Worm (Caenorhabditis elegans) whole organism, L4 larva: ENCODE measurements around the gene C03H5.4.

ENCODE experiments used
- F37D6.2 ChIP-seq: sonication (generic microtip); optimal IDR thresholded peaks from 2 replicates; lab custom pipeline; 2016; ENCODE audit warnings: mild to moderate bottlenecking, missing genetic modification characterization, missing compliant biosample characterization
- F49E8.2 ChIP-seq: sonication (generic microtip); optimal IDR thresholded peaks from 2 replicates; lab custom pipeline; 2016; ENCODE audit warnings: missing compliant biosample characterization, mild to moderate bottlenecking, missing genetic modification characterization, borderline replicate concordance
- T20F7.1 ChIP-seq: fragments of 200-800 bp; sonication (Bioruptor generic); optimal IDR thresholded peaks from 2 replicates; lab custom pipeline; 2018; ENCODE audit warnings: mild to moderate bottlenecking, missing genetic modification characterization, missing compliant biosample characterization
- Y48G9A.11 ChIP-seq: fragments of 200-800 bp; sonication (Bioruptor generic); IDR thresholded peaks from 2 replicates; pipeline ENCODE4 v1.3.6; 2022; ENCODE audit warnings: missing genetic modification reagents, missing genetic modification characterization, missing compliant biosample characterization
- aha-1 ChIP-seq: fragments of 150-350 bp; peaks from one replicate; lab custom pipeline; 2014; ENCODE audit warnings: missing biosample characterization, missing genetic modification characterization
- aly-2 ChIP-seq: sonication (generic microtip); optimal IDR thresholded peaks from 2 replicates; lab custom pipeline; 2018; ENCODE audit warnings: missing biosample characterization, missing genetic modification characterization
- arid-1 ChIP-seq: fragments of 200-800 bp; sonication (Bioruptor generic); conservative IDR thresholded peaks from 2 replicates; pipeline ENCODE4 v1.3.6; 2022; ENCODE audit warnings: missing genetic modification reagents, missing genetic modification characterization, missing compliant biosample characterization
- ceh-32 ChIP-seq: sonication (generic microtip); optimal IDR thresholded peaks from 2 replicates; lab custom pipeline; 2016; ENCODE audit warnings: mild to moderate bottlenecking, missing genetic modification characterization, missing compliant biosample characterization; ENCODE audit not compliant: poor library complexity
- ceh-62 ChIP-seq: sonication (generic microtip); optimal IDR thresholded peaks from 2 replicates; lab custom pipeline; 2017; ENCODE audit warnings: missing biosample characterization, missing genetic modification characterization
- ces-1 ChIP-seq: fragments of 150-350 bp; sonication (generic microtip); optimal IDR thresholded peaks from 4 replicates; lab custom pipeline; 2014; ENCODE audit warnings: missing biosample characterization, missing genetic modification reagents, missing genetic modification characterization
- daf-12 ChIP-seq: fragments of 150-350 bp; optimal IDR thresholded peaks from 2 replicates; lab custom pipeline; 2014; ENCODE audit warnings: missing biosample characterization, missing genetic modification reagents, missing genetic modification characterization
- dpl-1 ChIP-seq: fragments of 150-350 bp; optimal IDR thresholded peaks from 2 replicates; lab custom pipeline; 2014; ENCODE audit warnings: missing biosample characterization, missing genetic modification reagents, missing genetic modification characterization
- egl-43 ChIP-seq: fragments of 200-800 bp; sonication (Bioruptor generic); IDR thresholded peaks from 2 replicates; pipeline ENCODE4 v1.3.6; 2022; ENCODE audit warnings: missing genetic modification reagents, missing genetic modification characterization, missing compliant biosample characterization
- gei-8 ChIP-seq: fragments of 200-800 bp; sonication (Bioruptor generic); optimal IDR thresholded peaks from 2 replicates; lab custom pipeline; 2018; ENCODE audit warnings: mild to moderate bottlenecking, missing genetic modification characterization, missing compliant biosample characterization
- lin-39 ChIP-seq: fragments of 150-350 bp; optimal IDR thresholded peaks from 2 replicates; lab custom pipeline; 2014; ENCODE audit warnings: missing biosample characterization, missing genetic modification reagents, missing genetic modification characterization
- lsy-2 ChIP-seq, 2 experiments: fragments of 150-350 bp in 1 of 2; sonication (generic microtip) in 1 of 2; optimal IDR thresholded peaks; 2 replicates each; lab custom pipeline; 2014 to 2017; ENCODE audit warnings: missing biosample characterization in 2 of 2, missing genetic modification characterization in 2 of 2
- madf-5 ChIP-seq, 2 experiments: fragments of 200-800 bp; sonication (Bioruptor generic); IDR thresholded peaks; 2 replicates each; pipeline ENCODE4 v1.3.6; 2022; ENCODE audit warnings: missing compliant biosample characterization in 2 of 2, missing genetic modification characterization in 2 of 2
- mdl-1 ChIP-seq, 2 experiments: fragments of 150-350 bp in 1 of 2; sonication (generic microtip) in 1 of 2; optimal IDR thresholded peaks; 2 replicates each; lab custom pipeline; 2014 to 2017; ENCODE audit warnings: missing biosample characterization in 2 of 2, missing genetic modification characterization in 2 of 2
- mxl-3 ChIP-seq: fragments of 200-800 bp; sonication (Bioruptor generic); optimal IDR thresholded peaks from 2 replicates; lab custom pipeline; 2018; ENCODE audit warnings: mild to moderate bottlenecking, missing genetic modification characterization, missing compliant biosample characterization
- nhr-10 ChIP-seq: fragments of 150-350 bp; optimal IDR thresholded peaks from 2 replicates; lab custom pipeline; 2014; ENCODE audit warnings: missing biosample characterization, missing genetic modification characterization
- nhr-111 ChIP-seq: fragments of 200-800 bp; sonication (Bioruptor generic); optimal IDR thresholded peaks from 2 replicates; lab custom pipeline; 2018; ENCODE audit warnings: mild to moderate bottlenecking, missing genetic modification characterization, missing compliant biosample characterization
- nhr-28 ChIP-seq: fragments of 150-350 bp; optimal IDR thresholded peaks from 2 replicates; lab custom pipeline; 2014; ENCODE audit warnings: missing biosample characterization, missing genetic modification characterization
- nhr-42 ChIP-seq: fragments of 200-800 bp; sonication (Bioruptor generic); IDR thresholded peaks from 2 replicates; pipeline ENCODE4 v1.3.6; 2022; ENCODE audit warnings: missing genetic modification characterization, missing compliant biosample characterization
- nhr-76 ChIP-seq: fragments of 150-350 bp; optimal IDR thresholded peaks from 2 replicates; lab custom pipeline; 2014; ENCODE audit warnings: missing biosample characterization, missing genetic modification characterization
- pha-4 ChIP-seq, 2 experiments: fragments of 150-350 bp in 1 of 2; fragments of 200-800 bp in 1 of 2; sonication (Bioruptor generic) in 1 of 2; IDR thresholded peaks in 1 of 2; optimal IDR thresholded peaks in 1 of 2; 2 replicates each; pipeline versions ENCODE4 v1.3.6 to Lab custom; 2014 to 2022; ENCODE audit warnings: missing genetic modification characterization in 2 of 2, missing genetic modification reagents in 2 of 2, missing biosample characterization in 1 of 2, missing compliant biosample characterization in 1 of 2
- saeg-2 ChIP-seq: fragments of 200-800 bp; sonication (Bioruptor generic); IDR thresholded peaks from 2 replicates; pipeline ENCODE4 v1.3.6; 2022; ENCODE audit warnings: missing genetic modification reagents, missing genetic modification characterization, missing compliant biosample characterization
- sdz-12 ChIP-seq: fragments of 200-800 bp; sonication (Bioruptor generic); optimal IDR thresholded peaks from 2 replicates; lab custom pipeline; 2018; ENCODE audit warnings: mild to moderate bottlenecking, missing genetic modification characterization, missing compliant biosample characterization
- unc-62 ChIP-seq, 3 experiments: fragments of 150-350 bp in 1 of 3; sonication (generic microtip); optimal IDR thresholded peaks in 2 of 3; peaks in 1 of 3; 1 replicate in 1 of 3; 2 replicates in 2 of 3; lab custom pipeline; 2014 to 2017; ENCODE audit warnings: missing biosample characterization in 3 of 3, missing genetic modification characterization in 3 of 3, missing genetic modification reagents in 3 of 3, missing genotype in 1 of 3
- zag-1 ChIP-seq: fragments of 150-350 bp; optimal IDR thresholded peaks from 2 replicates; lab custom pipeline; 2014; ENCODE audit warnings: missing biosample characterization, missing genetic modification characterization
- zfp-2 ChIP-seq: sonication (generic microtip); optimal IDR thresholded peaks from 2 replicates; lab custom pipeline; 2016; ENCODE audit warnings: mild to moderate bottlenecking, missing genetic modification characterization, missing compliant biosample characterization
- zip-11 ChIP-seq: fragments of 200-800 bp; sonication (Bioruptor generic); IDR thresholded peaks from 2 replicates; pipeline ENCODE4 v1.3.6; 2022; ENCODE audit warnings: missing genetic modification characterization, missing compliant biosample characterization
- ztf-11 ChIP-seq: fragments of 150-350 bp; optimal IDR thresholded peaks from 2 replicates; lab custom pipeline; 2014; ENCODE audit warnings: missing biosample characterization, missing genetic modification characterization

C03H5.4 gene

ce11 chrII:337233-337832 is 37.7 kb upstream of the C03H5.4 start, which contains the start of gene cpn-2:
TSS of gene cpn-2 (plus strand) at chrII:337782.
- no peak for TF ChIP-seq zfp-2 (tag; lab: Kevin White, UChicago)

DNA sequence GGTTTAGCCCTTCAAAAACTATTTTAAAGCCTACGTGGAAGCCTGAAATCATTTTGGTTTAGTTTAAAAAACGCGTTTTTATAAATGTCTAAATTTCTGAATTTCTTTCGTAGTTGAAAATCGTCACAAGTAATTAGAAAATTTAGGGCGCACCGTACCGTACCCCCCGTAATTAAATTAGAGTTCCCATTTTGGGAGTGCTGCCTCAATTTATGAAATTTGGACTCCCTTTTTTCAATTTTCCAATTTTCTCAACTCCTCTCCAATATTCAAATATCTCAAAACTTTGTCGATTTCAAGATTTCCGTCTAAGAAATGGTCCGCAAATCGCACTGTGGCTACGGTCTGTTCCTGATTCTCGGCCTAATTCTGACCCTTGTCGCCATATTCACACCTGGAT is 34.8 kb upstream of the C03H5.4 start, which contains the start of gene clc-31:
Gene clc-31, plus strand, starts transcription at position 301 of the 400 bp plus-strand sequence.
- no peak for TF ChIP-seq egl-43 (GFP tag; lab: Robert Waterston, UW)
- no peak for TF ChIP-seq ceh-32
- no peak for TF ChIP-seq nhr-10 (tag; lab: Kevin White, UChicago)
- TF ChIP-seq mdl-1 (tag; optimal IDR thresholded peaks at IDR 0.05; lab: Kevin White, UChicago) = no peak
- TF ChIP-seq ceh-62 (tag; lab: Kevin White, UChicago) = no peak
- TF ChIP-seq pha-4 (GFP tag; IDR thresholded peaks at IDR 0.05; lab: Robert Waterston, UW) = no peak
- no peak for TF ChIP-seq pha-4 (tag; optimal IDR thresholded peaks at IDR 0.05; lab: Kevin White, UChicago)
- no peak for TF ChIP-seq nhr-28 (tag; lab: Kevin White, UChicago)
- TF ChIP-seq mxl-3 = no peak
- no peak for TF ChIP-seq ztf-11 (tag; lab: Kevin White, UChicago)
- no peak for TF ChIP-seq nhr-76 (tag; lab: Kevin White, UChicago)
- TF ChIP-seq F49E8.2 (tag; lab: Kevin White, UChicago) = no peak
- TF ChIP-seq lin-39 (tag; lab: Kevin White, UChicago) = no peak

DNA sequence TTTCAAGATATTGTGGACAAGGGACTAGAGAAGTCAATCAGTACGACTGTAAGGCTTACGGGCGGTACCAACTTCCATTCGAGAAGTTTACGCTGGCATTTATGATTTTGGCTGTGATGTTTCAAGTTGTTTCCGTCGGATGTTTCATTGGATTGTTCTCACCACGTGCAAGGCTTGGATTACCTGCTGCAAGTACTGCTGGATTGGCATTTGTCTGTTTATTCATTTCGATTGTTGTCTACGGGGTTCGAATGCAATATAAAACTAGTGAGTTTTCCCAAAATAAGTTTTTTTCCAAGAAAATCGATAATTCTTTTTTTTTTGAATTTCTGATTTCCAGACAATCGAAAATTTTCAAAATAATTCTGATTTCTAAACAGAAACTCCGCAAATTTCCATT is 34.3 kb upstream of the C03H5.4 start:
- TF ChIP-seq pha-4 (GFP tag; IDR thresholded peaks at IDR 0.05; lab: Robert Waterston, UW) = no peak
- no peak for TF ChIP-seq pha-4 (tag; optimal IDR thresholded peaks at IDR 0.05; lab: Kevin White, UChicago)
- TF ChIP-seq aha-1 = peak; percentile 91

- TF ChIP-seq saeg-2 = no peak
- 0 out of 4 replicates have a peak, but pooled peaks of 1 of the 2 experiments have one; percentile 25 for TF ChIP-seq madf-5 (GFP tag; IDR thresholded peaks at IDR 0.05; lab: Robert Waterston, UW)
- TF ChIP-seq aha-1 = peak; percentile 19
Observed at ce11 chrII:341282-341681, 33.8 kb upstream of the C03H5.4 start.

DNA sequence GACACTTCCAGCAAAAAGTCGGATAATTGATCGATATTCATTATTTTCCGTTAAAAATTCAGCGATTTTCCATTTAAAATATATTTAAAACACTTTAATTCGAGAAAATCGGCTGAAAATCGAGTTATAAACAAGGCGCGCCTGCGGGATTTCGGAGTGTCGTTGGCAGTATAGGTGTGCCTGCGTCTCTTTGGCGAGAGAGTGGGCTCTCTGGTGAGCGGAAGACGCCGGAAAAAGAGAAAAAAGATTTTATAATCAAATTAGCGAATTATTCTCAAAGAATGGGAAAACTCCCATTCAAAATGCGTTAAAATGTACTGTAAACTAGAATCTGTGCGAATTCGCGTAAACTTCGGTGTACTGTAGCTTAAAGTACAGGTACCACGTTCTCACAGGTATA is 27.3 kb upstream of the C03H5.4 start, which contains the start of gene D1069.3:
Gene D1069.3, minus strand, starts transcription at position 158 of the 400 bp plus-strand sequence.
- no peak for TF ChIP-seq gei-8 (GFP tag; lab: Kevin White, UChicago)
- TF ChIP-seq nhr-42 = no peak
- TF ChIP-seq nhr-111 (GFP tag; lab: Kevin White, UChicago) = no peak
- TF ChIP-seq aly-2 = no peak
- TF ChIP-seq daf-12 (tag; lab: Kevin White, UChicago) = no peak
- peak; percentile 99 for TF ChIP-seq Y48G9A.11 (GFP tag; lab: Robert Waterston, UW)
- peak in 1 of 2 experiments; percentile 52 for TF ChIP-seq lsy-2 (tag; optimal IDR thresholded peaks at IDR 0.05; lab: Kevin White, UChicago)
- TF ChIP-seq T20F7.1 (GFP tag; lab: Kevin White, UChicago) = peak; percentile 97
- TF ChIP-seq zag-1 (tag; lab: Kevin White, UChicago) = no peak
- TF ChIP-seq arid-1 (GFP tag; lab: Robert Waterston, UW) = no peak
- TF ChIP-seq sdz-12 (GFP tag; lab: Kevin White, UChicago) = no peak
- no peak for TF ChIP-seq F37D6.2 (tag; lab: Kevin White, UChicago)
- TF ChIP-seq ces-1 (GFP tag; lab: Kevin White, UChicago) = peak; percentile 7
- peak; percentile 23 for TF ChIP-seq dpl-1 (GFP tag; lab: Kevin White, UChicago)

- TF ChIP-seq unc-62 (GFP tag; optimal IDR thresholded peaks at IDR 0.05 in 1 of 2; lab: Kevin White, UChicago) = peak in 1 of 2 experiments; percentile 22
- no peak for TF ChIP-seq unc-62 (tag; optimal IDR thresholded peaks at IDR 0.05; lab: Kevin White, UChicago)
- TF ChIP-seq zip-11 (GFP tag; lab: Robert Waterston, UW) = no peak
Observed at ce11 chrII:349749-350148, 25.3 kb upstream of the C03H5.4 start.
